Worm (Caenorhabditis elegans) whole organism, L4 larva: ENCODE results near the gene F44G4.3.

Experiments
- F10B5.3 ChIP-seq: sonication (generic microtip); optimal IDR thresholded peaks from 2 replicates; lab custom pipeline; 2016; ENCODE audit warnings: mild to moderate bottlenecking, missing genetic modification characterization, missing compliant biosample characterization
- F26F4.8 ChIP-seq: fragments of 200-800 bp; sonication (Bioruptor generic); conservative IDR thresholded peaks from 2 replicates; pipeline ENCODE4 v1.3.6; 2022; ENCODE audit warnings: missing genetic modification characterization, missing compliant biosample characterization
- T20F7.1 ChIP-seq: fragments of 200-800 bp; sonication (Bioruptor generic); optimal IDR thresholded peaks from 2 replicates; lab custom pipeline; 2018; ENCODE audit warnings: mild to moderate bottlenecking, missing genetic modification characterization, missing compliant biosample characterization
- T26A8.4 ChIP-seq: fragments of 200-800 bp; sonication (Bioruptor generic); IDR thresholded peaks from 2 replicates; pipeline ENCODE4 v1.3.6; 2022; ENCODE audit warnings: missing genetic modification characterization, missing compliant biosample characterization
- Y5F2A.4 ChIP-seq: fragments of 200-800 bp; sonication (Bioruptor generic); optimal IDR thresholded peaks from 2 replicates; lab custom pipeline; 2018; ENCODE audit warnings: mild to moderate bottlenecking, missing genetic modification characterization, missing compliant biosample characterization
- Y75B8A.6 ChIP-seq: fragments of 200-800 bp; sonication (Bioruptor generic); IDR thresholded peaks from 2 replicates; pipeline ENCODE4 v1.3.6; 2022; ENCODE audit warnings: missing genetic modification reagents, missing genetic modification characterization, missing compliant biosample characterization
- aha-1 ChIP-seq: fragments of 150-350 bp; peaks from one replicate; lab custom pipeline; 2014; ENCODE audit warnings: missing biosample characterization, missing genetic modification characterization
- ceh-32 ChIP-seq: sonication (generic microtip); optimal IDR thresholded peaks from 2 replicates; lab custom pipeline; 2016; ENCODE audit warnings: mild to moderate bottlenecking, missing genetic modification characterization, missing compliant biosample characterization; ENCODE audit not compliant: poor library complexity
- daf-12 ChIP-seq: fragments of 150-350 bp; optimal IDR thresholded peaks from 2 replicates; lab custom pipeline; 2014; ENCODE audit warnings: missing biosample characterization, missing genetic modification reagents, missing genetic modification characterization
- dpl-1 ChIP-seq: fragments of 150-350 bp; optimal IDR thresholded peaks from 2 replicates; lab custom pipeline; 2014; ENCODE audit warnings: missing biosample characterization, missing genetic modification reagents, missing genetic modification characterization
- dve-1 ChIP-seq: sonication (generic microtip); optimal IDR thresholded peaks from 2 replicates; lab custom pipeline; 2017; ENCODE audit warnings: antibody characterized with exemption, mild to moderate bottlenecking, missing genetic modification characterization, missing compliant biosample characterization; ENCODE audit not compliant: insufficient read depth
- egl-43 ChIP-seq: fragments of 200-800 bp; sonication (Bioruptor generic); IDR thresholded peaks from 2 replicates; pipeline ENCODE4 v1.3.6; 2022; ENCODE audit warnings: missing genetic modification reagents, missing genetic modification characterization, missing compliant biosample characterization
- fos-1 ChIP-seq: fragments of 150-350 bp; optimal IDR thresholded peaks from 2 replicates; lab custom pipeline; 2014; ENCODE audit warnings: missing biosample characterization, missing genetic modification characterization
- hlh-11 ChIP-seq: fragments of 200-800 bp; sonication (Bioruptor generic); optimal IDR thresholded peaks from 2 replicates; lab custom pipeline; 2018; ENCODE audit warnings: mild to moderate bottlenecking, missing genetic modification characterization, missing compliant biosample characterization
- hlh-30 ChIP-seq: sonication (generic microtip); optimal IDR thresholded peaks from 2 replicates; lab custom pipeline; 2017; ENCODE audit warnings: antibody characterized with exemption, mild to moderate bottlenecking, missing genetic modification characterization, missing compliant biosample characterization; ENCODE audit not compliant: insufficient read depth
- lim-7 ChIP-seq: fragments of 200-800 bp; sonication (Bioruptor generic); IDR thresholded peaks from 2 replicates; pipeline ENCODE4 v1.3.6; 2022; ENCODE audit warnings: missing genetic modification characterization, missing compliant biosample characterization
- lin-13 ChIP-seq: fragments of 150-350 bp; optimal IDR thresholded peaks from 2 replicates; lab custom pipeline; 2014; ENCODE audit warnings: missing biosample characterization, missing genetic modification reagents, missing genetic modification characterization
- lin-39 ChIP-seq: fragments of 150-350 bp; optimal IDR thresholded peaks from 2 replicates; lab custom pipeline; 2014; ENCODE audit warnings: missing biosample characterization, missing genetic modification reagents, missing genetic modification characterization
- lir-3 ChIP-seq: sonication (generic microtip); optimal IDR thresholded peaks from 2 replicates; lab custom pipeline; 2016; ENCODE audit warnings: mild to moderate bottlenecking, missing genetic modification characterization, missing compliant biosample characterization
- madf-9 ChIP-seq: fragments of 200-800 bp; sonication (Bioruptor generic); conservative IDR thresholded peaks from 2 replicates; pipeline ENCODE4 v1.3.6; 2022; ENCODE audit warnings: missing genetic modification reagents, missing genetic modification characterization, missing compliant biosample characterization
- mdl-1 ChIP-seq, 2 experiments: fragments of 150-350 bp in 1 of 2; sonication (generic microtip) in 1 of 2; optimal IDR thresholded peaks; 2 replicates each; lab custom pipeline; 2014 to 2017; ENCODE audit warnings: missing biosample characterization in 2 of 2, missing genetic modification characterization in 2 of 2
- mdt-29 ChIP-seq: fragments of 200-800 bp; sonication (Bioruptor generic); IDR thresholded peaks from 2 replicates; pipeline ENCODE4 v1.3.6; 2022; ENCODE audit warnings: missing genetic modification reagents, missing genetic modification characterization, missing compliant biosample characterization
- mep-1 ChIP-seq: fragments of 150-350 bp; sonication (generic microtip); optimal IDR thresholded peaks from 3 replicates; lab custom pipeline; 2014; ENCODE audit warnings: missing biosample characterization, missing genetic modification characterization
- mxl-2 ChIP-seq: fragments of 200-800 bp; sonication (Bioruptor generic); conservative IDR thresholded peaks from 2 replicates; pipeline ENCODE4 v1.3.6; 2022; ENCODE audit warnings: missing genetic modification reagents, missing genetic modification characterization, missing compliant biosample characterization
- mxl-3 ChIP-seq: fragments of 200-800 bp; sonication (Bioruptor generic); optimal IDR thresholded peaks from 2 replicates; lab custom pipeline; 2018; ENCODE audit warnings: mild to moderate bottlenecking, missing genetic modification characterization, missing compliant biosample characterization
- nhr-11 ChIP-seq: fragments of 150-350 bp; optimal IDR thresholded peaks from 2 replicates; lab custom pipeline; 2014; ENCODE audit warnings: missing biosample characterization, missing genetic modification characterization
- nhr-28 ChIP-seq: fragments of 150-350 bp; optimal IDR thresholded peaks from 2 replicates; lab custom pipeline; 2014; ENCODE audit warnings: missing biosample characterization, missing genetic modification characterization
- nhr-41 ChIP-seq: fragments of 200-800 bp; sonication (Bioruptor generic); IDR thresholded peaks from 2 replicates; pipeline ENCODE4 v1.3.6; 2022; ENCODE audit warnings: missing genetic modification reagents, missing genetic modification characterization, missing compliant biosample characterization
- nhr-42 ChIP-seq: fragments of 200-800 bp; sonication (Bioruptor generic); IDR thresholded peaks from 2 replicates; pipeline ENCODE4 v1.3.6; 2022; ENCODE audit warnings: missing genetic modification characterization, missing compliant biosample characterization
- nhr-76 ChIP-seq: fragments of 150-350 bp; optimal IDR thresholded peaks from 2 replicates; lab custom pipeline; 2014; ENCODE audit warnings: missing biosample characterization, missing genetic modification characterization
- skn-1 ChIP-seq: fragments of 150-350 bp; optimal IDR thresholded peaks from 2 replicates; lab custom pipeline; 2014; ENCODE audit warnings: missing biosample characterization, missing genetic modification characterization
- spr-3 ChIP-seq: fragments of 200-800 bp; sonication (Bioruptor generic); optimal IDR thresholded peaks from 2 replicates; lab custom pipeline; 2018; ENCODE audit warnings: mild to moderate bottlenecking, missing genetic modification characterization, missing compliant biosample characterization
- unc-62 ChIP-seq, 3 experiments: fragments of 150-350 bp in 1 of 3; sonication (generic microtip); optimal IDR thresholded peaks in 2 of 3; peaks in 1 of 3; 1 replicate in 1 of 3; 2 replicates in 2 of 3; lab custom pipeline; 2014 to 2017; ENCODE audit warnings: missing biosample characterization in 3 of 3, missing genetic modification characterization in 3 of 3, missing genetic modification reagents in 3 of 3, missing genotype in 1 of 3
- zfp-2 ChIP-seq: sonication (generic microtip); optimal IDR thresholded peaks from 2 replicates; lab custom pipeline; 2016; ENCODE audit warnings: mild to moderate bottlenecking, missing genetic modification characterization, missing compliant biosample characterization
- zip-11 ChIP-seq: fragments of 200-800 bp; sonication (Bioruptor generic); IDR thresholded peaks from 2 replicates; pipeline ENCODE4 v1.3.6; 2022; ENCODE audit warnings: missing genetic modification characterization, missing compliant biosample characterization

F44G4.3 gene

ce11 chrII:9029218-9029672 lies 31.8 kb upstream of the F44G4.3 start, which contains the start of gene F37B12.1:
Gene F37B12.1, minus strand, starts transcription at chrII:9029268.
- no peak for TF ChIP-seq lin-13
- TF ChIP-seq ceh-32 (tag; lab: Kevin White, UChicago), result no peak
- no peak for TF ChIP-seq nhr-11 (tag; lab: Kevin White, UChicago)
- no peak for TF ChIP-seq mep-1 (tag; lab: Kevin White, UChicago)
- no peak for TF ChIP-seq mxl-2 (GFP tag; lab: Robert Waterston, UW)
- TF ChIP-seq lir-3 (tag; lab: Kevin White, UChicago), result no peak
- no peak for TF ChIP-seq mdt-29 (GFP tag; lab: Robert Waterston, UW)
- TF ChIP-seq skn-1 (tag; lab: Kevin White, UChicago), result no peak
- peak; percentile 97 for TF ChIP-seq aha-1 (tag; lab: Kevin White, UChicago)
- peak in 1 of 2 experiments; percentile 15 for TF ChIP-seq mdl-1 (tag; optimal IDR thresholded peaks at IDR 0.05; lab: Kevin White, UChicago)
- TF ChIP-seq T20F7.1 (GFP tag; lab: Kevin White, UChicago), result no peak
- no peak for TF ChIP-seq nhr-76 (tag; lab: Kevin White, UChicago)
- TF ChIP-seq F10B5.3, result no peak
- no peak for TF ChIP-seq nhr-41 (GFP tag; lab: Robert Waterston, UW)
- TF ChIP-seq lin-39 (tag; lab: Kevin White, UChicago), result no peak
- no peak for TF ChIP-seq hlh-11 (tag; lab: Kevin White, UChicago)
- TF ChIP-seq madf-9 (GFP tag; lab: Robert Waterston, UW), result no peak

ce11 chrII:9028096-9028495 lies 30.6 kb upstream of the F44G4.3 start:
- TF ChIP-seq lim-7 (GFP tag; lab: Robert Waterston, UW) (no peak), zfp-2 (no peak), hlh-30 (peak; percentile 36), lir-3 (tag; lab: Kevin White, UChicago) (no peak), skn-1 (tag; lab: Kevin White, UChicago) (no peak), zip-11 (GFP tag; lab: Robert Waterston, UW) (no peak), nhr-11 (tag; lab: Kevin White, UChicago) (no peak), dpl-1 (GFP tag; lab: Kevin White, UChicago) (no peak), Y75B8A.6 (GFP tag; lab: Robert Waterston, UW) (no peak), lin-39 (tag; lab: Kevin White, UChicago) (no peak), daf-12 (no peak), fos-1 (tag; lab: Kevin White, UChicago) (no peak), mep-1 (tag; lab: Kevin White, UChicago) (no peak), dve-1 (tag; lab: Kevin White, UChicago) (peak; percentile 35), egl-43 (GFP tag; lab: Robert Waterston, UW) (no peak), nhr-42 (GFP tag; lab: Robert Waterston, UW) (no peak), F10B5.3 (no peak), F26F4.8 (GFP tag; lab: Robert Waterston, UW) (no peak), T26A8.4 (GFP tag; lab: Robert Waterston, UW) (no peak), nhr-28 (peak; percentile 26), ceh-32 (tag; lab: Kevin White, UChicago) (no peak), Y5F2A.4 (no peak), spr-3 (no peak), mxl-3 (GFP tag; lab: Kevin White, UChicago) (peak; percentile 37)

ce11 chrII:9026348-9026747 lies 28.9 kb upstream of the F44G4.3 start:
- TF ChIP-seq unc-62 (GFP tag; optimal IDR thresholded peaks at IDR 0.05 in 1 of 2; lab: Kevin White, UChicago) (peak in 1 of 2 experiments; percentile 23), unc-62 (tag; optimal IDR thresholded peaks at IDR 0.05; lab: Kevin White, UChicago) (no peak), spr-3 (no peak), madf-9 (GFP tag; lab: Robert Waterston, UW) (no peak), T20F7.1 (GFP tag; lab: Kevin White, UChicago) (no peak)
- TF ChIP-seq, all 104 proteins: peak for 1
